Fruit fly (Drosophila melanogaster) whole organism, embryonic: ENCODE data around the gene Sox21a.

Experiments used
- Atf6 ChIP-seq: fragments of 200-800 bp; sonication (Bioruptor generic); IDR thresholded peaks from 2 replicates; pipeline ENCODE4 v1.3.6; 2022; ENCODE audit warnings: missing biosample characterization, missing genetic modification characterization
- CG10321 ChIP-seq: fragments of 200-800 bp; sonication (Bioruptor generic); IDR thresholded peaks from 2 replicates; pipeline ENCODE4 v1.3.6; 2022; ENCODE audit warnings: missing biosample characterization, missing genetic modification characterization
- CG15479 ChIP-seq: fragments of 200-800 bp; sonication (Bioruptor generic); optimal IDR thresholded peaks from 3 replicates; lab custom pipeline; 2019; ENCODE audit warnings: missing biosample characterization, mild to moderate bottlenecking, missing genetic modification characterization, moderate library complexity
- CG16815 ChIP-seq: fragments of 200-800 bp; sonication (Bioruptor generic); optimal IDR thresholded peaks from 3 replicates; lab custom pipeline; 2017; ENCODE audit warnings: missing biosample characterization, mild to moderate bottlenecking, missing genetic modification characterization
- CG17802 ChIP-seq: fragments of 200-800 bp; sonication (Bioruptor generic); optimal IDR thresholded peaks from 2 replicates; lab custom pipeline; 2018; ENCODE audit warnings: missing biosample characterization, mild to moderate bottlenecking, missing genetic modification characterization, moderate library complexity
- CG1832 ChIP-seq: fragments of 200-800 bp; sonication (Bioruptor generic); optimal IDR thresholded peaks from 2 replicates; lab custom pipeline; 2017; ENCODE audit warnings: missing biosample characterization, mild to moderate bottlenecking, missing genetic modification characterization, inconsistent platforms
- CG2199 ChIP-seq: fragments of 200-800 bp; sonication (Bioruptor generic); IDR thresholded peaks from 3 replicates; pipeline ENCODE4 v1.3.6; 2022; ENCODE audit warnings: missing biosample characterization, missing genetic modification characterization
- CG4707 ChIP-seq: fragments of 200-800 bp; sonication (Bioruptor generic); optimal IDR thresholded peaks from 2 replicates; lab custom pipeline; 2018; ENCODE audit warnings: missing biosample characterization, mild to moderate bottlenecking, missing genetic modification characterization, moderate library complexity
- CG7745 ChIP-seq: fragments of 200-800 bp; sonication (Bioruptor generic); optimal IDR thresholded peaks from 2 replicates; lab custom pipeline; 2018; ENCODE audit warnings: missing biosample characterization, mild to moderate bottlenecking, missing genetic modification characterization, moderate library complexity
- CG8478 ChIP-seq: fragments of >200 bp; optimal IDR thresholded peaks from 2 replicates; lab custom pipeline; 2018
- D ChIP-seq, 2 experiments: fragments of 200-800 bp in 1 of 2; fragments of >200 bp in 1 of 2; sonication (Bioruptor generic) in 1 of 2; optimal IDR thresholded peaks; 2 replicates in 1 of 2; 3 replicates in 1 of 2; lab custom pipeline; 2017; ENCODE audit warnings: mild to moderate bottlenecking in 1 of 2, missing biosample characterization in 1 of 2, missing genetic modification characterization in 1 of 2, missing genetic modification reagents in 1 of 2
- D19A ChIP-seq: fragments of 200-800 bp; optimal IDR thresholded peaks from 3 replicates; lab custom pipeline; 2019; ENCODE audit warnings: missing biosample characterization, mild to moderate bottlenecking, missing genetic modification characterization, moderate library complexity
- Deaf1 ChIP-seq: fragments of 200-800 bp; optimal IDR thresholded peaks from 3 replicates; lab custom pipeline; 2019; ENCODE audit warnings: missing biosample characterization, mild to moderate bottlenecking, missing genetic modification characterization, moderate library complexity
- Ets65A ChIP-seq: fragments of 200-800 bp; sonication (Bioruptor generic); peaks from one replicate; lab custom pipeline; 2016; ENCODE audit warnings: missing biosample characterization, missing genetic modification characterization
- HLHmδ ChIP-seq: fragments of 200-800 bp; sonication (Bioruptor generic); optimal IDR thresholded peaks from 2 replicates; lab custom pipeline; 2018; ENCODE audit warnings: missing biosample characterization, mild to moderate bottlenecking, missing genetic modification characterization, moderate library complexity
- HmgD ChIP-seq: fragments of 200-800 bp; sonication (Bioruptor generic); optimal IDR thresholded peaks from 3 replicates; lab custom pipeline; 2016; ENCODE audit warnings: missing biosample characterization, missing genetic modification characterization
- Hr3 ChIP-seq: fragments of 200-800 bp; sonication (Bioruptor generic); optimal IDR thresholded peaks from 3 replicates; lab custom pipeline; 2016; ENCODE audit warnings: missing biosample characterization, missing genetic modification characterization
- Med ChIP-seq: fragments of 200-800 bp; sonication (Bioruptor generic); peaks from one replicate; lab custom pipeline; 2016; ENCODE audit warnings: missing biosample characterization, missing genetic modification characterization, mild to moderate bottlenecking, inconsistent platforms, moderate library complexity
- Meics ChIP-seq: fragments of 200-800 bp; sonication (Bioruptor generic); optimal IDR thresholded peaks from 2 replicates; lab custom pipeline; 2017; ENCODE audit warnings: missing biosample characterization, mild to moderate bottlenecking, missing genetic modification characterization
- Nf-YB ChIP-seq: fragments of 200-800 bp; sonication (Bioruptor generic); optimal IDR thresholded peaks from 3 replicates; lab custom pipeline; 2019; ENCODE audit warnings: missing biosample characterization, mild to moderate bottlenecking, missing genetic modification characterization, moderate library complexity
- Nf-YC ChIP-seq: fragments of 200-800 bp; optimal IDR thresholded peaks from 3 replicates; lab custom pipeline; 2019; ENCODE audit warnings: missing biosample characterization, mild to moderate bottlenecking, missing genetic modification characterization, moderate library complexity
- PHDP ChIP-seq: fragments of 200-800 bp; sonication (Bioruptor generic); optimal IDR thresholded peaks from 3 replicates; lab custom pipeline; 2018; ENCODE audit warnings: missing biosample characterization, mild to moderate bottlenecking, missing genetic modification characterization, moderate library complexity
- ac ChIP-seq: fragments of 200-800 bp; sonication (Bioruptor generic); optimal IDR thresholded peaks from 3 replicates; lab custom pipeline; 2017; ENCODE audit warnings: missing biosample characterization, mild to moderate bottlenecking, missing genetic modification characterization
- ara ChIP-seq: fragments of 200-800 bp; sonication (Bioruptor generic); IDR thresholded peaks from 2 replicates; pipeline ENCODE4 v1.3.6; 2022; ENCODE audit warnings: missing biosample characterization, missing genetic modification characterization
- cas ChIP-seq: fragments of 200-800 bp; sonication (Bioruptor generic); IDR thresholded peaks from 2 replicates; pipeline ENCODE4 v1.3.6; 2022; ENCODE audit warnings: missing biosample characterization, missing genetic modification characterization
- cg ChIP-seq: fragments of 200-800 bp; sonication (Bioruptor generic); optimal IDR thresholded peaks from 3 replicates; lab custom pipeline; 2019; ENCODE audit warnings: missing biosample characterization, mild to moderate bottlenecking, missing genetic modification characterization, moderate library complexity
- croc ChIP-seq: fragments of 200-800 bp; sonication (Bioruptor generic); conservative IDR thresholded peaks from 3 replicates; pipeline ENCODE4 v1.3.6; 2022; ENCODE audit warnings: missing biosample characterization, missing genetic modification characterization
- dan ChIP-seq: fragments of 200-800 bp; sonication (Bioruptor generic); IDR thresholded peaks from 2 replicates; pipeline ENCODE4 v1.3.6; 2022; ENCODE audit warnings: missing biosample characterization, missing genetic modification characterization
- dmrt11E ChIP-seq: fragments of 200-800 bp; sonication (Bioruptor generic); optimal IDR thresholded peaks from 3 replicates; lab custom pipeline; 2018; ENCODE audit warnings: missing biosample characterization, mild to moderate bottlenecking, missing genetic modification characterization, moderate library complexity
- insv ChIP-seq, 2 experiments: fragments of 200-800 bp; sonication (Bioruptor generic); optimal IDR thresholded peaks; 3 replicates each; lab custom pipeline; 2016 to 2018; ENCODE audit warnings: missing biosample characterization in 2 of 2, missing genetic modification characterization in 2 of 2
- kah ChIP-seq: fragments of 200-800 bp; sonication (Bioruptor generic); optimal IDR thresholded peaks from 2 replicates; lab custom pipeline; 2018; ENCODE audit warnings: missing biosample characterization, mild to moderate bottlenecking, missing genetic modification characterization
- p53 ChIP-seq: fragments of 200-800 bp; sonication (Bioruptor generic); optimal IDR thresholded peaks from 2 replicates; lab custom pipeline; 2016; ENCODE audit warnings: missing biosample characterization, missing genetic modification characterization
- phol ChIP-seq: fragments of 200-800 bp; sonication (Bioruptor generic); optimal IDR thresholded peaks from 3 replicates; lab custom pipeline; 2018; ENCODE audit warnings: missing biosample characterization, mild to moderate bottlenecking, missing genetic modification characterization, moderate library complexity
- so ChIP-seq: fragments of 200-800 bp; sonication (Bioruptor generic); IDR thresholded peaks from 3 replicates; pipeline ENCODE4 v1.3.6; 2022; ENCODE audit warnings: missing biosample characterization, missing genetic modification characterization
- tin ChIP-seq: fragments of 200-800 bp; sonication (Bioruptor generic); optimal IDR thresholded peaks from 3 replicates; lab custom pipeline; 2016; ENCODE audit warnings: missing biosample characterization, missing genetic modification characterization
- ttk ChIP-seq: fragments of 200-800 bp; sonication (Bioruptor generic); IDR thresholded peaks from 2 replicates; pipeline ENCODE4 v2.1.2; 2022; ENCODE audit warnings: missing biosample characterization, missing genetic modification characterization
- twi ChIP-seq: fragments of 200-800 bp; optimal IDR thresholded peaks from 2 replicates; lab custom pipeline; 2019; ENCODE audit warnings: missing biosample characterization, mild to moderate bottlenecking, missing genetic modification characterization, moderate library complexity
- zf30C ChIP-seq: fragments of 200-800 bp; sonication (Bioruptor generic); optimal IDR thresholded peaks from 3 replicates; lab custom pipeline; 2018; ENCODE audit warnings: missing biosample characterization, mild to moderate bottlenecking, missing genetic modification characterization

The Sox21a gene

dm6 chr3L:14131274-14131989 is 23.5 kb upstream of the Sox21a start, which contains the start of gene Sox21b (continued):
- TF ChIP-seq cas (no peak), dan (GFP tag; lab: Robert Waterston, UW) (no peak), CG15479 (no peak), so (GFP tag; lab: Robert Waterston, UW) (peak; percentile 25; the same call in 1 of the 3 replicates)

dm6 chr3L:14125616-14126015 is 17.7 kb upstream of the Sox21a start:
- peak; percentile 66 for TF ChIP-seq Ets65A (GFP tag; lab: Kevin White, UChicago)
- no peak for TF ChIP-seq D19A (tag; lab: Kevin White, UChicago)
- no peak for TF ChIP-seq zf30C (GFP tag; lab: Kevin White, UChicago)
- TF ChIP-seq Med = peak; percentile 11
- TF ChIP-seq CG16815 (GFP tag; lab: Kevin White, UChicago) = no peak
- TF ChIP-seq CG7745 (tag; lab: Kevin White, UChicago) = no peak
- peak; percentile 11 for TF ChIP-seq Nf-YB (GFP tag; lab: Kevin White, UChicago)
- no peak for TF ChIP-seq Meics (GFP tag; lab: Kevin White, UChicago)
- TF ChIP-seq dmrt11E (tag; lab: Kevin White, UChicago) = no peak
- peak; percentile 46 for TF ChIP-seq CG8478 (lab: Kevin White, UChicago)

dm6 chr3L:14122048-14122447 is 14.1 kb upstream of the Sox21a start:
- TF ChIP-seq CG4707 (peak; percentile 74), Nf-YC (tag; lab: Kevin White, UChicago) (peak; percentile 86), croc (GFP tag; lab: Robert Waterston, UW) (no peak), CG10321 (peak; percentile 72), CG1832 (peak; percentile 73), ara (GFP tag; lab: Robert Waterston, UW) (0 out of 2 replicates have a peak, but pooled peaks have one; percentile 22), Nf-YB (GFP tag; lab: Kevin White, UChicago) (peak; percentile 50), PHDP (tag; lab: Kevin White, UChicago) (no peak), phol (tag; lab: Kevin White, UChicago) (peak; percentile 77)

- TF ChIP-seq Nf-YC (tag; lab: Kevin White, UChicago) (peak; percentile 90), CG10321 (peak; percentile 90), p53 (GFP tag; lab: Kevin White, UChicago) (peak; percentile 21), D (optimal IDR thresholded peaks at IDR 0.05; lab: Kevin White, UChicago) (peak; percentile 8), D (GFP tag; optimal IDR thresholded peaks at IDR 0.05; lab: Kevin White, UChicago) (no peak), Nf-YB (GFP tag; lab: Kevin White, UChicago) (peak; percentile 77), ac (GFP tag; lab: Kevin White, UChicago) (peak; percentile 42), phol (tag; lab: Kevin White, UChicago) (peak; percentile 1), CG2199 (GFP tag; lab: Robert Waterston, UW) (0 out of 3 replicates have a peak, but pooled peaks have one; percentile 40), ttk (GFP tag; lab: Robert Waterston, UW) (no peak), insv (GFP tag; optimal IDR thresholded peaks at IDR 0.05; lab: Kevin White, UChicago) (peak in 1 of 2 experiments; percentile 43), Hr3 (no peak), HLHmδ (GFP tag; lab: Kevin White, UChicago) (peak; percentile 20), HmgD (GFP tag; lab: Kevin White, UChicago) (no peak), Atf6 (no peak), tin (no peak), kah (peak; percentile 22), Deaf1 (tag; lab: Kevin White, UChicago) (peak; percentile 50), CG1832 (peak; percentile 67), twi (tag; lab: Kevin White, UChicago) (peak; percentile 35), CG17802 (tag; lab: Kevin White, UChicago) (no peak), cg (GFP tag; lab: Kevin White, UChicago) (peak; percentile 33)
Observed at dm6 chr3L:14118767-14119166, 10.8 kb upstream of the Sox21a start.
